ENCODE assay signal across 1 fruit fly cellular context in the genomic region with DNA sequence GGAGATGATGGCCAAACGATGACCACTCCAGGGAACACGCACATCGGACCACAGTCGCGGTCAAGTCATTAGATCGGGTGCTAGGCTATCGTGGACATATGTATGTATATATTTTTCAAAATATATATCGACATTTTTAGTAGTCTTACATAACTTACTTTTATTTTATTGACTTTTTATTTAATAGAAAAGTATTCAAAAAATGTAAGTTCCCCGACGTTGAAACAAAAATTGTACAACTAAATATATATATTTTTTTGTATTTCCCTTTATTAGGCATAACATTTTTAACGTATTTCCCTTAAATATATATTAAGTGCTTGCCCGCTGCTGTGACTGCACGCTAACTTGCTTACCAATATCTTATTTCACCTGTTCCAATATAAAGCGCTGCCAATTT.
TF ChIP-seq lines count a peak whose summit lies in the region.

No protein-coding gene starts in this region.

TF ChIP-seq in whole organism, embryonic, 481 proteins besides CTCF, POLR2A, EP300 and RAD21 (continued from another document):
- TF ChIP-seq CG12155 (GFP tag; optimal IDR thresholded peaks at IDR 0.05; lab: Kevin White, UChicago) (no peak), hkb (optimal IDR thresholded peaks at IDR 0.05; lab: Kevin White, UChicago) (no peak), hkb (GFP tag; IDR thresholded peaks at IDR 0.05; lab: Robert Waterston, UW) (0 out of 2 replicates have a peak, but pooled peaks have one; percentile 36), Hr3 (GFP tag; optimal IDR thresholded peaks at IDR 0.05; lab: Kevin White, UChicago) (no peak), Rfx (GFP tag; IDR thresholded peaks at IDR 0.05; lab: Robert Waterston, UW) (0 out of 2 replicates have a peak, but pooled peaks have one; percentile 9), Eip74EF (GFP tag; optimal IDR thresholded peaks at IDR 0.05; lab: Kevin White, UChicago) (peak in 1 of 2 experiments; percentile 26), CG8924 (tag; optimal IDR thresholded peaks at IDR 0.05; lab: Kevin White, UChicago) (no peak), gcm2 (GFP tag; optimal IDR thresholded peaks at IDR 0.05; lab: Kevin White, UChicago) (no peak), lov (optimal IDR thresholded peaks at IDR 0.05; lab: Kevin White, UChicago) (no peak), lov (GFP tag; IDR thresholded peaks at IDR 0.05; lab: Robert Waterston, UW) (no peak), Optix (GFP tag; IDR thresholded peaks at IDR 0.05; lab: Robert Waterston, UW) (no peak), Opbp (GFP tag; IDR thresholded peaks at IDR 0.05; lab: Robert Waterston, UW; ENCODE audit: partially characterized antibody) (no peak), Kr (GFP tag; optimal IDR thresholded peaks at IDR 0.05; lab: Kevin White, UChicago) (no peak), CG10565 (GFP tag; optimal IDR thresholded peaks at IDR 0.05; lab: Kevin White, UChicago) (no peak), CG7987 (GFP tag; optimal IDR thresholded peaks at IDR 0.05; lab: Kevin White, UChicago) (no peak), CG13894 (tag; optimal IDR thresholded peaks at IDR 0.05; lab: Kevin White, UChicago) (no peak), seq (GFP tag; IDR thresholded peaks at IDR 0.05; lab: Robert Waterston, UW) (peak; percentile 39; the same call in 1 of the 2 replicates), CG14965 (GFP tag; optimal IDR thresholded peaks at IDR 0.05; lab: Kevin White, UChicago; ENCODE audit: borderline replicate concordance) (no peak), corto (GFP tag; optimal IDR thresholded peaks at IDR 0.05; lab: Kevin White, UChicago) (no peak), CG16815 (GFP tag; optimal IDR thresholded peaks at IDR 0.05; lab: Kevin White, UChicago) (no peak), onecut (GFP tag; IDR thresholded peaks at IDR 0.05; lab: Robert Waterston, UW) (no peak), Blimp-1 (GFP tag; optimal IDR thresholded peaks at IDR 0.05; lab: Kevin White, UChicago) (peak; percentile 21)
